Worm (Caenorhabditis elegans) whole organism, mixed stage, embryonic: ENCODE results near the gene ilcr-2.

ENCODE experiments used
- M03D4.4 ChIP-seq: sonication (generic microtip); optimal IDR thresholded peaks from 2 replicates; lab custom pipeline; 2017; ENCODE audit warnings: mild to moderate bottlenecking, missing genetic modification characterization, missing compliant biosample characterization
- bed-3 ChIP-seq: fragments of 200-800 bp; sonication (Bioruptor generic); optimal IDR thresholded peaks from 3 replicates; lab custom pipeline; 2018; ENCODE audit warnings: mild to moderate bottlenecking, missing genetic modification characterization, moderate library complexity, missing compliant biosample characterization
- blmp-1 ChIP-seq: fragments of 150-350 bp; optimal IDR thresholded peaks from 2 replicates; lab custom pipeline; 2014; ENCODE audit warnings: missing biosample characterization, missing genetic modification characterization
- ceh-39 ChIP-seq: fragments of 150-350 bp; optimal IDR thresholded peaks from 2 replicates; lab custom pipeline; 2014; ENCODE audit warnings: missing biosample characterization, missing genetic modification characterization
- ceh-43 ChIP-seq: fragments of 200-800 bp; sonication (Bioruptor generic); optimal IDR thresholded peaks from 2 replicates; lab custom pipeline; 2018; ENCODE audit warnings: mild to moderate bottlenecking, missing genetic modification characterization, moderate library complexity, missing compliant biosample characterization
- ceh-83 ChIP-seq: fragments of 200-800 bp; sonication (Bioruptor generic); optimal IDR thresholded peaks from 2 replicates; lab custom pipeline; 2018; ENCODE audit warnings: mild to moderate bottlenecking, missing genetic modification characterization, missing compliant biosample characterization
- ces-1 ChIP-seq: fragments of 150-350 bp; optimal IDR thresholded peaks from 2 replicates; lab custom pipeline; 2014; ENCODE audit warnings: missing biosample characterization, missing genetic modification reagents, missing genetic modification characterization
- cnd-1 ChIP-seq: fragments of 200-800 bp; sonication (Bioruptor generic); optimal IDR thresholded peaks from 2 replicates; lab custom pipeline; 2018; ENCODE audit warnings: mild to moderate bottlenecking, missing genetic modification characterization, missing compliant biosample characterization
- drap-1 ChIP-seq: fragments of 200-800 bp; sonication (Bioruptor generic); optimal IDR thresholded peaks from 3 replicates; lab custom pipeline; 2018; ENCODE audit warnings: mild to moderate bottlenecking, missing genetic modification characterization, missing compliant biosample characterization
- elt-3 ChIP-seq: fragments of 150-350 bp; optimal IDR thresholded peaks from 2 replicates; lab custom pipeline; 2014; ENCODE audit warnings: missing biosample characterization, missing genetic modification characterization
- flh-1 ChIP-seq: fragments of 200-800 bp; sonication (Bioruptor generic); optimal IDR thresholded peaks from 2 replicates; lab custom pipeline; 2018; ENCODE audit warnings: mild to moderate bottlenecking, missing genetic modification characterization, moderate library complexity, missing compliant biosample characterization
- ham-2 ChIP-seq: fragments of 200-800 bp; sonication (Bioruptor generic); optimal IDR thresholded peaks from 2 replicates; lab custom pipeline; 2018; ENCODE audit warnings: mild to moderate bottlenecking, missing genetic modification characterization, missing compliant biosample characterization
- hlh-1 ChIP-seq: fragments of 150-350 bp; optimal IDR thresholded peaks from 2 replicates; lab custom pipeline; 2014; ENCODE audit warnings: missing biosample characterization, missing genetic modification reagents, missing genetic modification characterization
- lin-13 ChIP-seq: fragments of 150-350 bp; optimal IDR thresholded peaks from 2 replicates; lab custom pipeline; 2014; ENCODE audit warnings: missing biosample characterization, missing genetic modification characterization
- lin-32 ChIP-seq: fragments of 200-800 bp; sonication (Bioruptor generic); optimal IDR thresholded peaks from 2 replicates; lab custom pipeline; 2018; ENCODE audit warnings: mild to moderate bottlenecking, missing genetic modification characterization, missing compliant biosample characterization
- lsy-2 ChIP-seq: fragments of 150-350 bp; optimal IDR thresholded peaks from 2 replicates; lab custom pipeline; 2014; ENCODE audit warnings: missing biosample characterization, missing genetic modification characterization
- mab-5 ChIP-seq: fragments of 150-350 bp; optimal IDR thresholded peaks from 2 replicates; lab custom pipeline; 2014; ENCODE audit warnings: missing biosample characterization, missing genetic modification characterization
- mep-1 ChIP-seq: fragments of 150-350 bp; optimal IDR thresholded peaks from 2 replicates; lab custom pipeline; 2017; ENCODE audit warnings: missing biosample characterization, missing genetic modification reagents, missing genetic modification characterization, inconsistent platforms
- mls-2 ChIP-seq: sonication (generic microtip); optimal IDR thresholded peaks from 2 replicates; lab custom pipeline; 2016; ENCODE audit warnings: mild to moderate bottlenecking, missing genetic modification characterization, moderate library complexity, missing compliant biosample characterization
- nhr-2 ChIP-seq: fragments of 150-350 bp; optimal IDR thresholded peaks from 2 replicates; lab custom pipeline; 2014; ENCODE audit warnings: missing biosample characterization, missing genetic modification characterization
- nhr-237 ChIP-seq: fragments of 150-350 bp; optimal IDR thresholded peaks from 2 replicates; lab custom pipeline; 2014; ENCODE audit warnings: missing biosample characterization, missing genetic modification characterization
- nhr-76 ChIP-seq: sonication (generic microtip); optimal IDR thresholded peaks from 2 replicates; lab custom pipeline; 2017; ENCODE audit warnings: missing biosample characterization, missing genetic modification characterization
- pha-4 ChIP-seq: fragments of 150-350 bp; optimal IDR thresholded peaks from 2 replicates; lab custom pipeline; 2018; ENCODE audit warnings: missing biosample characterization, missing genetic modification reagents, missing genetic modification characterization
- snpc-4 ChIP-seq: fragments of 150-350 bp; optimal IDR thresholded peaks from 2 replicates; lab custom pipeline; 2014; ENCODE audit warnings: missing biosample characterization, missing genetic modification characterization
- sptf-1 ChIP-seq: sonication (generic microtip); optimal IDR thresholded peaks from 2 replicates; lab custom pipeline; 2017; ENCODE audit warnings: mild to moderate bottlenecking, missing genetic modification characterization, moderate library complexity, missing compliant biosample characterization
- tbx-8 ChIP-seq: fragments of 200-800 bp; sonication (Bioruptor generic); optimal IDR thresholded peaks from 2 replicates; lab custom pipeline; 2018; ENCODE audit warnings: mild to moderate bottlenecking, missing genetic modification characterization, moderate library complexity, missing compliant biosample characterization
- unc-120 ChIP-seq: sonication (generic microtip); optimal IDR thresholded peaks from 2 replicates; lab custom pipeline; 2017; ENCODE audit warnings: missing genetic modification characterization, missing compliant biosample characterization; ENCODE audit not compliant: poor library complexity, severe bottlenecking
- unc-39 ChIP-seq: fragments of 150-350 bp; optimal IDR thresholded peaks from 2 replicates; lab custom pipeline; 2014; ENCODE audit warnings: missing biosample characterization, missing genetic modification characterization
- unc-62 ChIP-seq: fragments of 150-350 bp; optimal IDR thresholded peaks from 2 replicates; lab custom pipeline; 2014; ENCODE audit warnings: missing biosample characterization, missing genetic modification reagents, missing genetic modification characterization
- zip-8 ChIP-seq: fragments of 150-350 bp; optimal IDR thresholded peaks from 2 replicates; lab custom pipeline; 2014; ENCODE audit warnings: missing biosample characterization, missing genetic modification characterization
- ztf-11 ChIP-seq: fragments of 150-350 bp; optimal IDR thresholded peaks from 2 replicates; lab custom pipeline; 2014; ENCODE audit warnings: missing biosample characterization, missing genetic modification characterization

ilcr-2 gene

ce11 chrII:5474946-5475345 lies at the start of gene ilcr-2:
ilcr-2 (plus strand) TSS chrII:5475246.
- TF ChIP-seq ces-1 (GFP tag; lab: Kevin White, UChicago) (no peak), hlh-1 (tag; lab: Kevin White, UChicago) (no peak), zip-8 (tag; lab: Kevin White, UChicago) (no peak), snpc-4 (tag; lab: Kevin White, UChicago) (no peak), cnd-1 (tag; lab: Kevin White, UChicago) (no peak), mep-1 (tag; lab: Kevin White, UChicago) (no peak), nhr-76 (tag; lab: Kevin White, UChicago) (no peak), tbx-8 (GFP tag; lab: Kevin White, UChicago) (no peak), unc-62 (no peak), lin-32 (no peak), elt-3 (no peak)

- no peak for TF ChIP-seq zip-8 (tag; lab: Kevin White, UChicago)
- TF ChIP-seq ztf-11: no peak
- no peak for TF ChIP-seq flh-1 (GFP tag; lab: Kevin White, UChicago)
- no peak for TF ChIP-seq ces-1 (GFP tag; lab: Kevin White, UChicago)
- TF ChIP-seq ceh-83 (GFP tag; lab: Kevin White, UChicago): no peak
- no peak for TF ChIP-seq sptf-1 (tag; lab: Kevin White, UChicago)
- TF ChIP-seq ceh-39 (tag; lab: Kevin White, UChicago): no peak
- TF ChIP-seq unc-120 (tag; lab: Kevin White, UChicago): no peak
- TF ChIP-seq tbx-8 (GFP tag; lab: Kevin White, UChicago): no peak
- no peak for TF ChIP-seq blmp-1 (tag; lab: Kevin White, UChicago)
- TF ChIP-seq cnd-1 (tag; lab: Kevin White, UChicago): no peak
- TF ChIP-seq snpc-4 (tag; lab: Kevin White, UChicago): no peak
- TF ChIP-seq hlh-1 (tag; lab: Kevin White, UChicago): no peak
- no peak for TF ChIP-seq unc-62
- no peak for TF ChIP-seq ham-2 (GFP tag; lab: Kevin White, UChicago)
- TF ChIP-seq unc-39 (tag; lab: Kevin White, UChicago): no peak
- TF ChIP-seq lsy-2 (tag; lab: Kevin White, UChicago): no peak
- no peak for TF ChIP-seq drap-1 (GFP tag; lab: Kevin White, UChicago)
Observed at ce11 chrII:5425633-5426032, 49.4 kb upstream of the ilcr-2 start, which contains the start of gene F07F6.8. F07F6.8 (minus strand) TSS chrII:5425733.

- TF ChIP-seq mep-1 (tag; lab: Kevin White, UChicago) (peak; percentile 3), nhr-237 (tag; lab: Kevin White, UChicago) (no peak), hlh-1 (tag; lab: Kevin White, UChicago) (no peak), snpc-4 (tag; lab: Kevin White, UChicago) (no peak), unc-39 (tag; lab: Kevin White, UChicago) (no peak), blmp-1 (tag; lab: Kevin White, UChicago) (no peak), unc-120 (tag; lab: Kevin White, UChicago) (peak; percentile 29), mab-5 (tag; lab: Kevin White, UChicago) (no peak), pha-4 (tag; lab: Kevin White, UChicago) (peak; percentile 33), M03D4.4 (tag; lab: Kevin White, UChicago) (no peak), unc-62 (peak; percentile 39), sptf-1 (tag; lab: Kevin White, UChicago) (peak; percentile 38), ceh-39 (tag; lab: Kevin White, UChicago) (peak; percentile 18), mls-2 (tag; lab: Kevin White, UChicago) (no peak)
Observed at ce11 chrII:5426054-5426453, 49.0 kb upstream of the ilcr-2 start.

- TF ChIP-seq nhr-76 (tag; lab: Kevin White, UChicago) (no peak), pha-4 (tag; lab: Kevin White, UChicago) (no peak), M03D4.4 (tag; lab: Kevin White, UChicago) (no peak)
Observed at ce11 chrII:5426470-5426869, 48.6 kb upstream of the ilcr-2 start.

- TF ChIP-seq ceh-83 (GFP tag; lab: Kevin White, UChicago): peak; percentile 19
- TF ChIP-seq mls-2 (tag; lab: Kevin White, UChicago): no peak
- peak; percentile 7 for TF ChIP-seq mep-1 (tag; lab: Kevin White, UChicago)
- no peak for TF ChIP-seq lin-13 (tag; lab: Kevin White, UChicago)
- no peak for TF ChIP-seq cnd-1 (tag; lab: Kevin White, UChicago)
- TF ChIP-seq bed-3 (GFP tag; lab: Kevin White, UChicago): no peak
- TF ChIP-seq unc-120 (tag; lab: Kevin White, UChicago): no peak
- no peak for TF ChIP-seq unc-39 (tag; lab: Kevin White, UChicago)
- no peak for TF ChIP-seq nhr-2 (tag; lab: Kevin White, UChicago)
- peak; percentile 0 for TF ChIP-seq ham-2 (GFP tag; lab: Kevin White, UChicago)
- TF ChIP-seq ceh-43: no peak
Observed at ce11 chrII:5429522-5430257, 45.4 kb upstream of the ilcr-2 start, which contains the start of the genes F07F6.4 and F07F6.2. F07F6.4 (minus strand) TSS chrII:5429572. F07F6.2 (plus strand) TSS chrII:5430207.
